Worm (Caenorhabditis elegans) whole organism, young adult: Measurements from ENCODE around the gene K08D8.5.

Experiments used
- C06A6.2 ChIP-seq: fragments of 200-800 bp; sonication (Bioruptor generic); conservative IDR thresholded peaks from 2 replicates; pipeline ENCODE4 v1.3.6; 2022; ENCODE audit warnings: missing genetic modification characterization, missing compliant biosample characterization
- C17E4.6 ChIP-seq: fragments of 200-800 bp; sonication (Bioruptor generic); IDR thresholded peaks from 2 replicates; pipeline ENCODE4 v1.3.6; 2022; ENCODE audit warnings: missing genetic modification reagents, missing genetic modification characterization, missing compliant biosample characterization
- F55B11.4 ChIP-seq: sonication (generic microtip); optimal IDR thresholded peaks from 2 replicates; lab custom pipeline; 2016; ENCODE audit warnings: missing compliant biosample characterization, missing genetic modification characterization, borderline replicate concordance; ENCODE audit not compliant: insufficient read depth
- F57C9.4 ChIP-seq: sonication (generic microtip); optimal IDR thresholded peaks from 2 replicates; lab custom pipeline; 2017; ENCODE audit warnings: mild to moderate bottlenecking, missing genetic modification characterization, missing compliant biosample characterization
- T07F8.4 ChIP-seq: sonication (generic microtip); optimal IDR thresholded peaks from 2 replicates; lab custom pipeline; 2016; ENCODE audit warnings: mild to moderate bottlenecking, missing genetic modification characterization, moderate library complexity, missing compliant biosample characterization
- T26A5.8 ChIP-seq: sonication (generic microtip); optimal IDR thresholded peaks from 2 replicates; lab custom pipeline; 2016; ENCODE audit warnings: missing genetic modification characterization, missing compliant biosample characterization
- Y56A3A.18 ChIP-seq: fragments of 200-800 bp; sonication (Bioruptor generic); IDR thresholded peaks from 2 replicates; pipeline ENCODE4 v1.3.6; 2022; ENCODE audit warnings: missing genetic modification reagents, missing genetic modification characterization, missing compliant biosample characterization
- Y79H2A.3 ChIP-seq: fragments of 200-800 bp; sonication (Bioruptor generic); conservative IDR thresholded peaks from 2 replicates; pipeline ENCODE4 v1.3.6; 2022; ENCODE audit warnings: missing genetic modification reagents, missing genetic modification characterization, missing compliant biosample characterization
- akir-1 ChIP-seq: fragments of 200-800 bp; sonication (Bioruptor generic); optimal IDR thresholded peaks from 2 replicates; lab custom pipeline; 2018; ENCODE audit warnings: mild to moderate bottlenecking, missing genetic modification characterization, moderate library complexity, missing compliant biosample characterization
- aptf-2 ChIP-seq: fragments of 200-800 bp; sonication (Bioruptor generic); conservative IDR thresholded peaks from 2 replicates; pipeline ENCODE4 v1.3.6; 2022; ENCODE audit warnings: missing genetic modification reagents, missing genetic modification characterization, missing compliant biosample characterization
- atf-7 ChIP-seq: sonication (generic microtip); optimal IDR thresholded peaks from 2 replicates; lab custom pipeline; 2017; ENCODE audit warnings: mild to moderate bottlenecking, missing genetic modification characterization, missing compliant biosample characterization
- attf-3 ChIP-seq: fragments of 200-800 bp; sonication (Bioruptor generic); conservative IDR thresholded peaks from 2 replicates; pipeline ENCODE4 v1.3.6; 2022; ENCODE audit warnings: missing genetic modification reagents, missing genetic modification characterization, missing compliant biosample characterization
- attf-6 ChIP-seq: fragments of 200-800 bp; sonication (Bioruptor generic); IDR thresholded peaks from 2 replicates; pipeline ENCODE4 v1.3.6; 2022; ENCODE audit warnings: missing genetic modification reagents, missing genetic modification characterization, missing compliant biosample characterization
- cebp-1 ChIP-seq, 2 experiments: fragments of 200-800 bp in 1 of 2; sonication (Bioruptor generic) in 1 of 2; sonication (generic microtip) in 1 of 2; IDR thresholded peaks in 1 of 2; optimal IDR thresholded peaks in 1 of 2; 2 replicates each; pipeline versions ENCODE4 v1.3.6 to Lab custom; 2017 to 2022; ENCODE audit warnings: missing compliant biosample characterization in 2 of 2, missing genetic modification characterization in 2 of 2, mild to moderate bottlenecking in 1 of 2, missing genetic modification reagents in 1 of 2, moderate library complexity in 1 of 2
- cebp-2 ChIP-seq: fragments of 200-800 bp; sonication (Bioruptor generic); IDR thresholded peaks from 2 replicates; pipeline ENCODE4 v1.3.6; 2022; ENCODE audit warnings: missing genetic modification characterization, missing compliant biosample characterization
- ceh-40 ChIP-seq: fragments of 200-800 bp; sonication (Bioruptor generic); IDR thresholded peaks from 2 replicates; pipeline ENCODE4 v1.3.6; 2022; ENCODE audit warnings: missing genetic modification characterization, missing compliant biosample characterization
- ceh-79 ChIP-seq: sonication (generic microtip); optimal IDR thresholded peaks from 2 replicates; lab custom pipeline; 2017; ENCODE audit warnings: mild to moderate bottlenecking, missing genetic modification characterization, missing compliant biosample characterization
- efl-1 ChIP-seq: fragments of 150-350 bp; optimal IDR thresholded peaks from 2 replicates; lab custom pipeline; 2014; ENCODE audit warnings: missing biosample characterization, missing genetic modification reagents, missing genetic modification characterization
- egl-18 ChIP-seq: fragments of 200-800 bp; sonication (Bioruptor generic); IDR thresholded peaks from 2 replicates; pipeline ENCODE4 v1.3.6; 2022; ENCODE audit warnings: missing genetic modification reagents, missing genetic modification characterization, missing compliant biosample characterization
- him-1 ChIP-seq: sonication (generic microtip); optimal IDR thresholded peaks from 2 replicates; lab custom pipeline; 2016; ENCODE audit warnings: missing genotype, missing genetic modification reagents, missing genetic modification characterization, missing compliant biosample characterization
- hlh-12 ChIP-seq: sonication (generic microtip); optimal IDR thresholded peaks from 2 replicates; lab custom pipeline; 2016; ENCODE audit warnings: missing genetic modification characterization, missing compliant biosample characterization
- hlh-26 ChIP-seq: fragments of 200-800 bp; sonication (Bioruptor generic); conservative IDR thresholded peaks from 2 replicates; pipeline ENCODE4 v1.3.6; 2022; ENCODE audit warnings: missing genetic modification reagents, missing genetic modification characterization, missing compliant biosample characterization
- hmg-1.2 ChIP-seq: fragments of 200-800 bp; sonication (Bioruptor generic); IDR thresholded peaks from 2 replicates; pipeline ENCODE4 v1.3.6; 2022; ENCODE audit warnings: missing genetic modification reagents, missing genetic modification characterization, missing compliant biosample characterization
- let-607 ChIP-seq, 2 experiments: fragments of 200-800 bp in 1 of 2; sonication (Bioruptor generic) in 1 of 2; sonication (generic microtip) in 1 of 2; optimal IDR thresholded peaks; 2 replicates each; lab custom pipeline; 2016 to 2018; ENCODE audit warnings: mild to moderate bottlenecking in 2 of 2, missing compliant biosample characterization in 2 of 2, missing genetic modification characterization in 2 of 2, moderate library complexity in 2 of 2, missing genotype in 1 of 2
- mxl-1 ChIP-seq: sonication (generic microtip); optimal IDR thresholded peaks from 2 replicates; lab custom pipeline; 2016; ENCODE audit warnings: missing genetic modification characterization, missing compliant biosample characterization
- nhr-120 ChIP-seq: fragments of 200-800 bp; sonication (Bioruptor generic); IDR thresholded peaks from 2 replicates; pipeline ENCODE4 v1.3.6; 2022; ENCODE audit warnings: missing genetic modification characterization, missing compliant biosample characterization
- nhr-80 ChIP-seq: sonication (generic microtip); optimal IDR thresholded peaks from 2 replicates; lab custom pipeline; 2016; ENCODE audit warnings: missing genetic modification characterization, missing compliant biosample characterization
- nhr-90 ChIP-seq: sonication (generic microtip); optimal IDR thresholded peaks from 2 replicates; lab custom pipeline; 2016; ENCODE audit warnings: missing genotype, mild to moderate bottlenecking, missing genetic modification characterization, missing compliant biosample characterization
- repo-1 ChIP-seq: sonication (generic microtip); optimal IDR thresholded peaks from 2 replicates; lab custom pipeline; 2017; ENCODE audit warnings: mild to moderate bottlenecking, missing genetic modification characterization, missing compliant biosample characterization
- sdz-38 ChIP-seq: sonication (generic microtip); optimal IDR thresholded peaks from 2 replicates; lab custom pipeline; 2016; ENCODE audit warnings: missing genotype, missing genetic modification characterization, missing compliant biosample characterization
- snpc-1.1 ChIP-seq: sonication (generic microtip); optimal IDR thresholded peaks from 2 replicates; lab custom pipeline; 2017; ENCODE audit warnings: missing genetic modification characterization, mild to moderate bottlenecking, missing compliant biosample characterization, antibody characterized with exemption, moderate library complexity, missing genotype, missing genetic modification reagents; ENCODE audit not compliant: insufficient read depth
- snpc-3.4 ChIP-seq: sonication (generic microtip); optimal IDR thresholded peaks from 2 replicates; lab custom pipeline; 2017; ENCODE audit warnings: missing genetic modification characterization, mild to moderate bottlenecking, missing compliant biosample characterization, antibody characterized with exemption, moderate library complexity, missing genotype, missing genetic modification reagents
- unc-62 ChIP-seq: fragments of 150-350 bp; optimal IDR thresholded peaks from 2 replicates; lab custom pipeline; 2014; ENCODE audit warnings: missing biosample characterization, missing genetic modification reagents, missing genetic modification characterization
- zim-3 ChIP-seq: sonication (generic microtip); optimal IDR thresholded peaks from 2 replicates; lab custom pipeline; 2017; ENCODE audit warnings: mild to moderate bottlenecking, missing genetic modification characterization, moderate library complexity, missing compliant biosample characterization
- ztf-28 ChIP-seq: fragments of 200-800 bp; sonication (Bioruptor generic); IDR thresholded peaks from 2 replicates; pipeline ENCODE4 v1.3.6; 2022; ENCODE audit warnings: missing genetic modification reagents, missing genetic modification characterization, missing compliant biosample characterization

K08D8.5 gene

DNA sequence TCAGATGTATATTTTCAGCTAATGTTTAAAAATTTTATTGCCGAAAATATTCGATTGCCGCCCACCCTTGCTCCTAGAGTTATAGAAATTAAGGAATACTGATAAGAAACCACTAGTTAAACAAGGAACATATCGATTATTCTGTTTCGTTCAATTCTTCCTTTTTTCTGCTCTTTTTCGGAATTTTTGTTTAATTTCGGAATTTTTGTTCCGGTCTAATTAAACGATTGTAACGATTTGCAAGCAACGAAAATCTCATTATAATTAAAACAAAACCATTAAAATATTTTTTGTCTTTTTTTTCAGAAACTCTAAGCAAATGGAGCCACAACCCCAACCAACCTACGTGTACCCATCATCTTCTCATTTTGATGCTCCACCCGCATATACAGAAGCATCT, 19.7 kb downstream of the K08D8.5 start, which contains the start of gene K08D8.1:
K08D8.1 (plus strand) TSS at position 301 of the 400 bp plus-strand sequence.
- TF ChIP-seq nhr-90 (tag; lab: Kevin White, UChicago) (no peak), unc-62 (GFP tag; lab: Kevin White, UChicago) (no peak), cebp-2 (no peak), repo-1 (tag; lab: Kevin White, UChicago) (no peak), hlh-12 (tag; lab: Kevin White, UChicago) (no peak), ceh-40 (GFP tag; lab: Robert Waterston, UW) (no peak), mxl-1 (no peak), Y56A3A.18 (GFP tag; lab: Robert Waterston, UW) (no peak), sdz-38 (tag; lab: Kevin White, UChicago) (no peak), T07F8.4 (no peak), let-607 (tag; optimal IDR thresholded peaks at IDR 0.05; lab: Kevin White, UChicago) (no peak), efl-1 (GFP tag; lab: Kevin White, UChicago) (no peak), snpc-3.4 (tag; lab: Kevin White, UChicago) (no peak)

DNA sequence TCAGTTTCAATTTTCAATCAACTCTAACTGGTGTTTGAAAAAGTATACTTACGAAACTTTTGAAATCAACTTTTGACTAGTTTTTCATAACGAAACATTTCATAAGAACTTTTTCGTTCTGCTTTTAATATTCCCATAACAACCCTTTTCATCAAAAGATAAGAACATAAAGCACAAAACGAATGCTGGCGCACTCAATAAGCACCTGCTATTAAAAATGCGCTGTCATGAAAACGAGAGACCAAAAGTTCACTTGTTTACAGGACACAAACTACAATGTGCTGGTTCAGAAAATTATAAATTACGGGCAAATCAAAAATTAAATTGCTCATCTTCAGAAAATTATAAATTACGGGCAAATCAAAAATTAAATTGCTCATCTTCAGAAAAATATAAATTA, 20.8 kb downstream of the K08D8.5 start:
- TF ChIP-seq egl-18 (GFP tag; lab: Robert Waterston, UW) (no peak), cebp-1 (GFP tag; IDR thresholded peaks at IDR 0.05; lab: Robert Waterston, UW) (no peak), cebp-1 (tag; optimal IDR thresholded peaks at IDR 0.05; lab: Kevin White, UChicago) (peak; percentile 22)

DNA sequence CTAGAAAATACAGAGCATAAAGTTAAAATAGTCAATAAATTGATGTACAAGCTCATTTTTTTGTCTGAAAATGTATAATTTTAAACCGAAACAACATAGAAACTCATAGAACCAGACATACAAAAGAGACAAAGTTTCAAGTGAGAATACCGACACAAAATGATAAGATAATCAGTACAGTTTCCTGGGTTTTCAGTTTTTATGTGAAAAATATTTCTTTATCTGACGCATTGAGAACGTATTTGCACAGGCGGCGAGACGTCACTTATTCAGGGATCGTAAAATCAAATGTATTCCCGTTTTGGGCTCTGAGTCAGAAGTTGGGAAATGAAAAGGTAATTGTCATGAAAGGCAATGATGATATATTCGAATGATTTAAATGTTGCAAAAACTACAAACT, 21.5 kb downstream of the K08D8.5 start, which contains the start of gene K08D8.6:
K08D8.6 (minus strand) TSS at position 64 of the 400 bp plus-strand sequence.
- TF ChIP-seq nhr-80 (tag; lab: Kevin White, UChicago): peak; percentile 87
- TF ChIP-seq atf-7 (tag; lab: Kevin White, UChicago): peak; percentile 36
- TF ChIP-seq aptf-2: no peak
- TF ChIP-seq, all 124 proteins: peak for 2

DNA sequence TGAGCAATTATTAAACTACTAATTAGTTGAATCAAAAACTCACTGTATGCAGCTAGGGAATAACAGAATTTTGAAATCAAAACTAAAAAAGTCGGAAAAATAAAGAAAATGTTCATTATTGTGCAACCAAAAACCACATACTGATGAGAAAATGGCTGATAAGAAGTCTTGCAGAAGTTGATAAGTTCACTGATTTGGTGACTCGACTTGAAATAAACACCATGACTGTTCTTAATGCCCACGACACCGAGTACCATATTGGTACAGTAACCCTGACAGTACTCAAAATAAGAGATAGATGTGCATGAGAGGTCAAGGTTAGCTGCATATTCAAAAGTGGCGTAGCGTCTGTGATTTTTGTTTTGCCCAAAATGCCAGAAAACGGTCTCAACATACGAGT, 25.9 kb downstream of the K08D8.5 start:
- TF ChIP-seq F55B11.4 (tag; lab: Kevin White, UChicago) (no peak), ceh-79 (tag; lab: Kevin White, UChicago) (no peak), nhr-120 (no peak), Y79H2A.3 (GFP tag; lab: Robert Waterston, UW) (no peak), C06A6.2 (GFP tag; lab: Robert Waterston, UW) (no peak), hmg-1.2 (GFP tag; lab: Robert Waterston, UW) (no peak), hlh-26 (GFP tag; lab: Robert Waterston, UW) (no peak), F57C9.4 (tag; lab: Kevin White, UChicago) (no peak), attf-3 (GFP tag; lab: Robert Waterston, UW) (no peak), him-1 (tag; lab: Kevin White, UChicago) (no peak), ztf-28 (no peak), snpc-1.1 (no peak), akir-1 (GFP tag; lab: Kevin White, UChicago) (no peak)

DNA sequence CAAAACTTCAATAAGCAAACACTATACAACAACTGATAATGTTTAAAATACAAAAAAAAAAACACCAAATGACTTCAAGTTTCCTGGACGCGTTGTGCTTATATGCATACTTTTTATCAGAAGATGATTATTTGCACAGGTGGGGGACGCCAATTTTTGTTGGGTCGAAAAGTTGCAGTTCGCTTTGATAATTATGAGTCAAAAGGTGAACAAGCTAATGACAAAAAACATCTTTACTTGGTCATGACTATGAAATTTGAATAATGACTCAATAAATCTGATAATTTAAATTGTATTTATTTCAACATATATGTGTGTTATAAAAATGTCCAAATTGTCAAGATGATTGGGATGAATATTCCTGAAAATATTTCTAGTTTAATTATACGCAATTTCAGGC, 28.7 kb downstream of the K08D8.5 start, which contains the start of gene ZK896.4:
ZK896.4 (minus strand) TSS at position 101 of the 400 bp plus-strand sequence.
- TF ChIP-seq C06A6.2 (GFP tag; lab: Robert Waterston, UW) (no peak), zim-3 (tag; lab: Kevin White, UChicago) (no peak), T26A5.8 (tag; lab: Kevin White, UChicago) (no peak), attf-6 (GFP tag; lab: Robert Waterston, UW) (no peak), C17E4.6 (GFP tag; lab: Robert Waterston, UW) (no peak)
